Fruit fly (Drosophila melanogaster) whole organism, embryonic: ENCODE measurements around the gene CG11951.

Source experiments
- Ada2b ChIP-seq: fragments of 200-800 bp; sonication (Bioruptor generic); IDR thresholded peaks from 2 replicates; pipeline ENCODE4 v1.3.6; 2022; ENCODE audit warnings: missing biosample characterization, missing genetic modification characterization
- CG10267 ChIP-seq: fragments of 200-800 bp; sonication (Bioruptor generic); optimal IDR thresholded peaks from 2 replicates; lab custom pipeline; 2018; ENCODE audit warnings: missing biosample characterization, mild to moderate bottlenecking, missing genetic modification characterization, moderate library complexity
- CG11504 ChIP-seq: fragments of 200-800 bp; sonication (Bioruptor generic); optimal IDR thresholded peaks from 3 replicates; lab custom pipeline; 2019; ENCODE audit warnings: missing biosample characterization, mild to moderate bottlenecking, missing genetic modification characterization, moderate library complexity
- CG11723 ChIP-seq: fragments of 200-800 bp; sonication (Bioruptor generic); optimal IDR thresholded peaks from 2 replicates; lab custom pipeline; 2017; ENCODE audit warnings: missing biosample characterization, mild to moderate bottlenecking, missing genetic modification characterization
- CG12219 ChIP-seq: fragments of 200-800 bp; sonication (Bioruptor generic); optimal IDR thresholded peaks from 3 replicates; lab custom pipeline; 2018; ENCODE audit warnings: missing biosample characterization, mild to moderate bottlenecking, missing genetic modification characterization
- CG1233 ChIP-seq: fragments of 200-800 bp; sonication (Bioruptor generic); optimal IDR thresholded peaks from 4 replicates; lab custom pipeline; 2018; ENCODE audit warnings: missing biosample characterization, mild to moderate bottlenecking, missing genetic modification characterization
- CG13894 ChIP-seq: fragments of 200-800 bp; sonication (Bioruptor generic); optimal IDR thresholded peaks from 3 replicates; lab custom pipeline; 2018; ENCODE audit warnings: missing biosample characterization, mild to moderate bottlenecking, missing genetic modification characterization, moderate library complexity
- CG14014 ChIP-seq: fragments of 200-800 bp; sonication (Bioruptor generic); IDR thresholded peaks from 2 replicates; pipeline ENCODE4 v1.3.6; 2022; ENCODE audit warnings: missing biosample characterization, missing genetic modification characterization
- CG14050 ChIP-seq: fragments of 200-800 bp; sonication (Bioruptor generic); IDR thresholded peaks from 3 replicates; pipeline ENCODE4 v1.3.6; 2022; ENCODE audit warnings: missing biosample characterization, missing genetic modification characterization
- CG14441 ChIP-seq: fragments of 200-800 bp; sonication (Bioruptor generic); IDR thresholded peaks from 2 replicates; pipeline ENCODE4 v1.3.6; 2022; ENCODE audit warnings: missing biosample characterization, missing genetic modification characterization
- CG14860 ChIP-seq: fragments of 200-800 bp; sonication (Bioruptor generic); IDR thresholded peaks from 3 replicates; pipeline ENCODE4 v1.3.6; 2022; ENCODE audit warnings: missing biosample characterization, missing genetic modification characterization; ENCODE audit not compliant: partially characterized antibody
- CG1647 ChIP-seq: fragments of 200-800 bp; sonication (Bioruptor generic); optimal IDR thresholded peaks from 3 replicates; lab custom pipeline; 2016; ENCODE audit warnings: missing biosample characterization, missing genetic modification characterization
- CG18011 ChIP-seq: fragments of 200-800 bp; sonication (Bioruptor generic); optimal IDR thresholded peaks from 2 replicates; lab custom pipeline; 2017; ENCODE audit warnings: missing biosample characterization, missing genetic modification characterization, mild to moderate bottlenecking, moderate library complexity, missing genotype
- CG1832 ChIP-seq: fragments of 200-800 bp; sonication (Bioruptor generic); optimal IDR thresholded peaks from 2 replicates; lab custom pipeline; 2017; ENCODE audit warnings: missing biosample characterization, mild to moderate bottlenecking, missing genetic modification characterization, inconsistent platforms
- CG2678 ChIP-seq: fragments of 200-800 bp; sonication (Bioruptor generic); optimal IDR thresholded peaks from 3 replicates; lab custom pipeline; 2019; ENCODE audit warnings: missing biosample characterization, mild to moderate bottlenecking, missing genetic modification characterization, moderate library complexity
- CG31224 ChIP-seq: fragments of 200-800 bp; sonication (Bioruptor generic); IDR thresholded peaks from 2 replicates; pipeline ENCODE4 v1.3.6; 2022; ENCODE audit warnings: missing biosample characterization, missing genetic modification characterization
- CG31441 ChIP-seq: fragments of 200-800 bp; sonication (Bioruptor generic); IDR thresholded peaks from 2 replicates; pipeline ENCODE4 v1.3.6; 2022; ENCODE audit warnings: missing biosample characterization, missing genetic modification characterization
- CG32767 ChIP-seq: fragments of 200-800 bp; sonication (Bioruptor generic); IDR thresholded peaks from 2 replicates; pipeline ENCODE4 v1.3.6; 2022; ENCODE audit warnings: missing biosample characterization, missing genetic modification characterization
- CG32772 ChIP-seq: fragments of 200-800 bp; sonication (Bioruptor generic); IDR thresholded peaks from 2 replicates; pipeline ENCODE4 v1.3.6; 2022; ENCODE audit warnings: missing biosample characterization, missing genetic modification characterization
- CG34422 ChIP-seq: fragments of 200-800 bp; sonication (Bioruptor generic); IDR thresholded peaks from 3 replicates; pipeline ENCODE4 v1.3.6; 2022; ENCODE audit warnings: missing biosample characterization, missing genetic modification characterization
- CG6175 ChIP-seq: fragments of 200-800 bp; sonication (Bioruptor generic); IDR thresholded peaks from 3 replicates; pipeline ENCODE4 v1.3.6; 2022; ENCODE audit warnings: missing biosample characterization, missing genetic modification characterization
- CG7745 ChIP-seq: fragments of 200-800 bp; sonication (Bioruptor generic); optimal IDR thresholded peaks from 2 replicates; lab custom pipeline; 2018; ENCODE audit warnings: missing biosample characterization, mild to moderate bottlenecking, missing genetic modification characterization, moderate library complexity
- CG7987 ChIP-seq: fragments of 200-800 bp; sonication (Bioruptor generic); optimal IDR thresholded peaks from 2 replicates; lab custom pipeline; 2018; ENCODE audit warnings: missing biosample characterization, mild to moderate bottlenecking, missing genetic modification characterization, moderate library complexity
- CG8478 ChIP-seq: fragments of >200 bp; optimal IDR thresholded peaks from 2 replicates; lab custom pipeline; 2018
- Chrac-16 ChIP-seq: fragments of 200-800 bp; sonication (Bioruptor generic); optimal IDR thresholded peaks from 3 replicates; lab custom pipeline; 2016; ENCODE audit warnings: missing biosample characterization, missing genetic modification characterization
- Dek ChIP-seq: fragments of 200-800 bp; sonication (Bioruptor generic); optimal IDR thresholded peaks from 3 replicates; lab custom pipeline; 2019; ENCODE audit warnings: missing biosample characterization, mild to moderate bottlenecking, missing genetic modification characterization, moderate library complexity
- Eip74EF ChIP-seq, 2 experiments: fragments of 200-800 bp in 1 of 2; fragments of >200 bp in 1 of 2; sonication (Bioruptor generic) in 1 of 2; optimal IDR thresholded peaks; 2 replicates each; lab custom pipeline; 2017 to 2019; ENCODE audit warnings: missing biosample characterization in 2 of 2, missing genetic modification characterization in 2 of 2, mild to moderate bottlenecking in 1 of 2, moderate library complexity in 1 of 2
- H15 ChIP-seq: fragments of 200-800 bp; sonication (Bioruptor generic); IDR thresholded peaks from 3 replicates; pipeline ENCODE4 v1.3.6; 2022; ENCODE audit warnings: missing biosample characterization, missing genetic modification characterization
- HLHmδ ChIP-seq: fragments of 200-800 bp; sonication (Bioruptor generic); optimal IDR thresholded peaks from 2 replicates; lab custom pipeline; 2018; ENCODE audit warnings: missing biosample characterization, mild to moderate bottlenecking, missing genetic modification characterization, moderate library complexity
- HmgZ ChIP-seq: fragments of 200-800 bp; sonication (Bioruptor generic); optimal IDR thresholded peaks from 2 replicates; lab custom pipeline; 2018; ENCODE audit warnings: missing biosample characterization, mild to moderate bottlenecking, missing genetic modification characterization
- Hmx ChIP-seq: fragments of 200-800 bp; sonication (Bioruptor generic); optimal IDR thresholded peaks from 2 replicates; lab custom pipeline; 2016; ENCODE audit warnings: missing biosample characterization, missing genetic modification characterization
- Hr39 ChIP-seq: fragments of >200 bp; optimal IDR thresholded peaks from 2 replicates; lab custom pipeline; 2017
- Med ChIP-seq: fragments of 200-800 bp; sonication (Bioruptor generic); peaks from one replicate; lab custom pipeline; 2016; ENCODE audit warnings: missing biosample characterization, missing genetic modification characterization, mild to moderate bottlenecking, inconsistent platforms, moderate library complexity
- Mrtf ChIP-seq: fragments of 200-800 bp; sonication (Bioruptor generic); IDR thresholded peaks from 3 replicates; pipeline ENCODE4 v1.3.6; 2022; ENCODE audit warnings: missing biosample characterization, missing genetic modification characterization
- NC2α ChIP-seq: fragments of 200-800 bp; sonication (Bioruptor generic); optimal IDR thresholded peaks from 2 replicates; lab custom pipeline; 2016; ENCODE audit warnings: missing biosample characterization, missing genetic modification characterization
- Spps ChIP-seq: fragments of 200-800 bp; sonication (Bioruptor generic); optimal IDR thresholded peaks from 2 replicates; lab custom pipeline; 2018; ENCODE audit warnings: missing biosample characterization, mild to moderate bottlenecking, missing genetic modification characterization
- Ssrp ChIP-seq: fragments of 200-800 bp; sonication (Bioruptor generic); optimal IDR thresholded peaks from 2 replicates; lab custom pipeline; 2018; ENCODE audit warnings: missing biosample characterization, mild to moderate bottlenecking, missing genetic modification characterization, moderate library complexity
- Tbp ChIP-seq: fragments of >200 bp; optimal IDR thresholded peaks from 2 replicates; lab custom pipeline; 2018; ENCODE audit warnings: missing biosample characterization, missing genetic modification characterization
- Usf ChIP-seq: fragments of 200-800 bp; sonication (Bioruptor generic); optimal IDR thresholded peaks from 2 replicates; lab custom pipeline; 2017; ENCODE audit warnings: missing genotype, missing biosample characterization, missing genetic modification characterization
- ara ChIP-seq: fragments of 200-800 bp; sonication (Bioruptor generic); IDR thresholded peaks from 2 replicates; pipeline ENCODE4 v1.3.6; 2022; ENCODE audit warnings: missing biosample characterization, missing genetic modification characterization
- cg ChIP-seq: fragments of 200-800 bp; sonication (Bioruptor generic); optimal IDR thresholded peaks from 3 replicates; lab custom pipeline; 2019; ENCODE audit warnings: missing biosample characterization, mild to moderate bottlenecking, missing genetic modification characterization, moderate library complexity
- dmrt11E ChIP-seq: fragments of 200-800 bp; sonication (Bioruptor generic); optimal IDR thresholded peaks from 3 replicates; lab custom pipeline; 2018; ENCODE audit warnings: missing biosample characterization, mild to moderate bottlenecking, missing genetic modification characterization, moderate library complexity
- dpn ChIP-seq, 2 experiments: fragments of 200-800 bp; sonication (Bioruptor generic); optimal IDR thresholded peaks; 3 replicates each; lab custom pipeline; 2016; ENCODE audit warnings: missing biosample characterization in 2 of 2, missing genetic modification characterization in 2 of 2
- fd64A ChIP-seq: fragments of 200-800 bp; sonication (Bioruptor generic); optimal IDR thresholded peaks from 3 replicates; lab custom pipeline; 2018; ENCODE audit warnings: missing biosample characterization, mild to moderate bottlenecking, missing genetic modification characterization
- fru ChIP-seq: fragments of >200 bp; optimal IDR thresholded peaks from 2 replicates; lab custom pipeline; 2017
- gcm2 ChIP-seq: fragments of 200-800 bp; sonication (Bioruptor generic); optimal IDR thresholded peaks from 2 replicates; lab custom pipeline; 2016; ENCODE audit warnings: missing biosample characterization, missing genetic modification characterization
- gem ChIP-seq: fragments of 200-800 bp; sonication (Bioruptor generic); optimal IDR thresholded peaks from 2 replicates; lab custom pipeline; 2019; ENCODE audit warnings: missing biosample characterization, mild to moderate bottlenecking, missing genetic modification characterization, moderate library complexity
- inv ChIP-seq: fragments of 200-800 bp; sonication (Bioruptor generic); IDR thresholded peaks from 2 replicates; pipeline ENCODE4 v1.3.6; 2022; ENCODE audit warnings: missing biosample characterization, missing genetic modification characterization; ENCODE audit not compliant: partially characterized antibody
- ro ChIP-seq: fragments of 200-800 bp; sonication (Bioruptor generic); IDR thresholded peaks from 2 replicates; pipeline ENCODE4 v1.3.6; 2022; ENCODE audit warnings: missing biosample characterization, missing genetic modification characterization
- row ChIP-seq: fragments of 200-800 bp; sonication (Bioruptor generic); IDR thresholded peaks from 3 replicates; pipeline ENCODE4 v1.3.6; 2022; ENCODE audit warnings: missing biosample characterization, missing genetic modification characterization
- stc ChIP-seq: fragments of 200-800 bp; sonication (Bioruptor generic); IDR thresholded peaks from 2 replicates; pipeline ENCODE4 v1.3.6; 2022; ENCODE audit warnings: missing biosample characterization, missing genetic modification characterization

Gene CG11951

dm6 chr3R:29215652-29216483 is 22.7 kb downstream of the CG11951 start (continued):
- TF ChIP-seq CG14050 (GFP tag; lab: Robert Waterston, UW), result no peak
- no peak for TF ChIP-seq CG31441 (GFP tag; lab: Robert Waterston, UW)
- no peak for TF ChIP-seq Hmx (GFP tag; lab: Kevin White, UChicago)
- no peak for TF ChIP-seq CG8478 (lab: Kevin White, UChicago)
- TF ChIP-seq fd64A (GFP tag; lab: Kevin White, UChicago), result no peak
- no peak for TF ChIP-seq CG34422 (GFP tag; lab: Robert Waterston, UW)
- TF ChIP-seq NC2α, result no peak
- TF ChIP-seq CG13894 (tag; lab: Kevin White, UChicago), result no peak
- TF ChIP-seq CG14860 (GFP tag; lab: Robert Waterston, UW), result no peak
- no peak for TF ChIP-seq ro (GFP tag; lab: Robert Waterston, UW)
- no peak for TF ChIP-seq CG1647 (GFP tag; lab: Kevin White, UChicago)
- TF ChIP-seq Chrac-16 (GFP tag; lab: Kevin White, UChicago), result no peak
- TF ChIP-seq gcm2 (GFP tag; lab: Kevin White, UChicago), result no peak
- TF ChIP-seq Usf, result no peak
- no peak for TF ChIP-seq CG1832 (GFP tag; lab: Kevin White, UChicago)
- TF ChIP-seq dpn (GFP tag; optimal IDR thresholded peaks at IDR 0.05; lab: Kevin White, UChicago), result no peak
- no peak for TF ChIP-seq Mrtf (GFP tag; lab: Robert Waterston, UW)
- TF ChIP-seq Ssrp, result no peak
- no peak for TF ChIP-seq cg (GFP tag; lab: Kevin White, UChicago)
- no peak for TF ChIP-seq CG11723 (GFP tag; lab: Kevin White, UChicago)
- TF ChIP-seq stc (GFP tag; lab: Robert Waterston, UW), result 0 out of 2 replicates have a peak, but pooled peaks have one; percentile 18
- TF ChIP-seq CG31224, result no peak
- TF ChIP-seq dmrt11E, result peak; percentile 13
- TF ChIP-seq CG7745 (tag; lab: Kevin White, UChicago), result no peak
- peak; percentile 46 for TF ChIP-seq CG11504 (tag; lab: Kevin White, UChicago)
- no peak for TF ChIP-seq CG12219
- TF ChIP-seq Hr39 (lab: Kevin White, UChicago), result no peak
- TF ChIP-seq Tbp (GFP tag; lab: Kevin White, UChicago), result no peak
- no peak for TF ChIP-seq Ada2b (GFP tag; lab: Robert Waterston, UW)
- no peak for TF ChIP-seq CG7987
- no peak for TF ChIP-seq CG6175 (GFP tag; lab: Robert Waterston, UW)
- no peak for TF ChIP-seq Spps (tag; lab: Kevin White, UChicago)
- no peak for TF ChIP-seq CG1233 (GFP tag; lab: Kevin White, UChicago)
- peak; percentile 63 for TF ChIP-seq Med (GFP tag; lab: Kevin White, UChicago)
- no peak for TF ChIP-seq Dek (tag; lab: Kevin White, UChicago)
- TF ChIP-seq CG32767, result no peak
- peak; percentile 27 for TF ChIP-seq CG2678
- TF ChIP-seq H15 (GFP tag; lab: Robert Waterston, UW), result no peak
- no peak for TF ChIP-seq CG32772 (GFP tag; lab: Robert Waterston, UW)
- TF ChIP-seq CG14014 (GFP tag; lab: Robert Waterston, UW), result no peak
- peak; percentile 40; the same call in 2 of the 3 replicates for TF ChIP-seq row
- TF ChIP-seq CG10267 (tag; lab: Kevin White, UChicago), result no peak
- no peak for TF ChIP-seq Eip74EF (GFP tag; optimal IDR thresholded peaks at IDR 0.05; lab: Kevin White, UChicago)
- no peak for TF ChIP-seq HLHmδ (GFP tag; lab: Kevin White, UChicago)
- no peak for TF ChIP-seq inv (GFP tag; lab: Robert Waterston, UW)
- no peak for TF ChIP-seq HmgZ (tag; lab: Kevin White, UChicago)
- TF ChIP-seq gem, result peak; percentile 55
- no peak for TF ChIP-seq fru
- no peak for TF ChIP-seq CG14441 (GFP tag; lab: Robert Waterston, UW)
- no peak for TF ChIP-seq ara (GFP tag; lab: Robert Waterston, UW)
- no peak for TF ChIP-seq CG18011 (GFP tag; lab: Kevin White, UChicago)
